Worm (Caenorhabditis elegans): ENCODE results near the gene dnpp-1.

DNA sequence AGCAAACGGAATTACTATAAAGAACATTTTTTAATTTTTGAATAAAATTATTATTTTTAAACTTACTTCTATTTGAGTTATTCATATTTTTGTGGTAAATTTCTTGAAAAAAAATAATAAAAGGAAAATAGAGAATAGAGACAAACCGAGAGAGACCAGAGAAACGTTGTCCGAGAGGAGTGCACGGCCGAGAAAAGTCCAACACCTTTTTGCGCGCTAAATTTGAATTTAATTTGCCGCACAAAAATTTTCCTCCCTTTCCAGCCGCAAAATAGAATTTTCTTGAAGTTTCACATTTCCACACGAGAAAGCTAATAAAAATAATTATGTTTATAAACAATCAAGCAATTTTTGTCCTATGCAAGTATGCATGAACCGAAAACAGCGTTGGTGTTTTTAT is 8.2 kb upstream of the dnpp-1 start, which contains the start of the genes F01F1.11 and F01F1.3:
- TF ChIP-seq ceh-9 (tag; optimal IDR thresholded peaks at IDR 0.05) = no peak
- TF ChIP-seq ztf-11 (tag; optimal IDR thresholded peaks at IDR 0.05) = no peak
- no peak for TF ChIP-seq nhr-11 (tag; optimal IDR thresholded peaks at IDR 0.05)
- TF ChIP-seq zag-1 (tag; optimal IDR thresholded peaks at IDR 0.05) = no peak
- no peak for TF ChIP-seq ceh-82 (tag; optimal IDR thresholded peaks at IDR 0.05)
- no peak for TF ChIP-seq fkh-10 (GFP tag; optimal IDR thresholded peaks at IDR 0.05)
- TF ChIP-seq nhr-25 (tag; optimal IDR thresholded peaks at IDR 0.05) = peak; percentile 62
- TF ChIP-seq hmg-11 (tag; optimal IDR thresholded peaks at IDR 0.05) = peak; percentile 3

All from whole organism, L3 larva.